Fruit fly (Drosophila melanogaster) whole organism, wandering third instar larva: ENCODE measurements around the gene rec.

Experiments
- Abd-B ChIP-seq: fragments of >200 bp; optimal IDR thresholded peaks from 2 replicates; lab custom pipeline; 2017; ENCODE audit warnings: missing biosample characterization, missing genetic modification characterization
- Dif ChIP-seq: fragments of 200-275, 200-300 bp; sonication (Bioruptor generic); optimal IDR thresholded peaks from 2 replicates; lab custom pipeline; 2018; ENCODE audit warnings: missing biosample characterization, missing genetic modification characterization; ENCODE audit not compliant: partially characterized antibody
- HLH106 ChIP-seq: fragments of 200-800 bp; optimal IDR thresholded peaks from 3 replicates; lab custom pipeline; 2019; ENCODE audit warnings: missing biosample characterization, mild to moderate bottlenecking, missing genetic modification characterization, moderate library complexity
- Hr78 ChIP-seq: fragments of >200 bp; optimal IDR thresholded peaks from 2 replicates; lab custom pipeline; 2017; ENCODE audit warnings: missing biosample characterization, missing genetic modification characterization
- Myc ChIP-seq: fragments of >200 bp; optimal IDR thresholded peaks from 2 replicates; lab custom pipeline; 2017
- br ChIP-seq: fragments of 200-800 bp; sonication (Bioruptor generic); optimal IDR thresholded peaks from 2 replicates; lab custom pipeline; 2016; ENCODE audit warnings: missing biosample characterization, missing genetic modification characterization
- dl ChIP-seq, 2 experiments: fragments of 175-275, 200-275 bp in 1 of 2; fragments of 200-275 bp in 1 of 2; sonication (Bioruptor generic); optimal IDR thresholded peaks; lab custom pipeline; 2018; ENCODE audit warnings: mild to moderate bottlenecking in 2 of 2, missing biosample characterization in 2 of 2, missing genetic modification characterization in 2 of 2, moderate library complexity in 2 of 2; ENCODE audit not compliant: partially characterized antibody in 2 of 2, insufficient read depth in 1 of 2
- dsf ChIP-seq: sonication (Bioruptor generic); optimal IDR thresholded peaks from 2 replicates; lab custom pipeline; 2016; ENCODE audit warnings: missing biosample characterization, missing genetic modification characterization, borderline replicate concordance
- fru ChIP-seq: fragments of 200-800 bp; sonication (Bioruptor generic); optimal IDR thresholded peaks from 3 replicates; lab custom pipeline; 2016; ENCODE audit warnings: missing biosample characterization, mild to moderate bottlenecking, missing genetic modification characterization
- h ChIP-seq: fragments of 200-800 bp; sonication (Bioruptor generic); optimal IDR thresholded peaks from 3 replicates; lab custom pipeline; 2016; ENCODE audit warnings: missing biosample characterization, mild to moderate bottlenecking, missing genetic modification characterization
- pan ChIP-seq: fragments of >200 bp; optimal IDR thresholded peaks from 2 replicates; lab custom pipeline; 2017
- psq ChIP-seq: fragments of 200-800 bp; sonication (Bioruptor generic); optimal IDR thresholded peaks from 3 replicates; lab custom pipeline; 2017; ENCODE audit warnings: missing biosample characterization, mild to moderate bottlenecking, missing genetic modification characterization, moderate library complexity
- rgr ChIP-seq: fragments of 200-800 bp; sonication (Bioruptor generic); optimal IDR thresholded peaks from 3 replicates; lab custom pipeline; 2016; ENCODE audit warnings: missing biosample characterization, mild to moderate bottlenecking, missing genetic modification characterization

DNA sequence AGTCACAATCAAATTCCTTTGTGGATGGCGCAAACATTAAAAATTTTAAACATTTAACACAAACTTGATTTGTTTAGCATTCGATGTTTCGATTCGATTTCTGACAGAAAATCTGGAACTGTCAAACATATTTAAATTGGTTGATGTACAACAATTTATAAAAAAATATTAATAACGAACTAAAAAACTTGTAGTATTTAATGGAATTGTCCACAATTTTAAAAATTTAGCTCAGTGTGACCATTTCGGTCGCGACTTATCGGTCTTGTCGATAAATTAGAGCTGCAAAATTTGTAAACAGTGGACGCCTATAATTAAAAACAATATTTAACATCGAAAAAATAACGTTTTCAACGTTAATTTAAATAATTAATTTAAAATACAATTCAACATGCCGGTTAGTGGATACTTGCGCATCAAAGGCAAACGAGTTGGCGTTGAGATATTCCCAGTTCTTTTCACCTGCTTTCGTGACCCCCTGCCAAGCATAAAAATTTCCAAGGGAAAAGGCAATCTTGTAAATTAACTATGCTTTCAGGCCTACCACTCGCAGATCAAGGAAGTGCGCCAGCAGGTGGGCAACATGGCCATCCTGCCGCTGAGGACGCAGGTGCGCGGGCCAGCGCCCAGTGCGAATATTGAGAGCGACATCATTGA lies 2.1 kb upstream of the rec start, which contains the start of the genes CG43317 and Arpc3A:
- no peak for TF ChIP-seq psq (GFP tag; lab: Kevin White, UChicago)
- no peak for TF ChIP-seq h (GFP tag; lab: Kevin White, UChicago)
- TF ChIP-seq pan (lab: Kevin White, UChicago) = no peak
- TF ChIP-seq Hr78 (GFP tag; lab: Kevin White, UChicago) = no peak
- TF ChIP-seq Myc (lab: Kevin White, UChicago) = no peak
- no peak for TF ChIP-seq Abd-B (GFP tag; lab: Kevin White, UChicago)
- no peak for TF ChIP-seq HLH106 (tag; lab: Kevin White, UChicago)
- no peak for TF ChIP-seq rgr (GFP tag; lab: Kevin White, UChicago)
- no peak for TF ChIP-seq dl (GFP tag; optimal IDR thresholded peaks at IDR 0.05; lab: Kevin White, UChicago; ENCODE audit: insufficient read depth in 1 of 2, partially characterized antibody in 2 of 2)
- no peak for TF ChIP-seq Dif (GFP tag; lab: Kevin White, UChicago)
- TF ChIP-seq dsf = no peak
- no peak for TF ChIP-seq fru
- no peak for TF ChIP-seq br
